Worm (Caenorhabditis elegans): ENCODE data around the gene nlp-55.

nlp-55 gene

ce11 chrII:8295296-8295695, at the start of gene nlp-55:
nlp-55 (minus strand) TSS chrII:8295396.
- TF ChIP-seq dox-1 (GFP tag; IDR thresholded peaks at IDR 0.05) = no peak
- no peak for TF ChIP-seq him-1 (tag; optimal IDR thresholded peaks at IDR 0.05)
- no peak for TF ChIP-seq chd-7 (tag; optimal IDR thresholded peaks at IDR 0.05)
- no peak for TF ChIP-seq nfya-1 (tag; optimal IDR thresholded peaks at IDR 0.05; ENCODE audit: borderline replicate concordance, insufficient read depth)
- no peak for TF ChIP-seq tbx-9 (tag; optimal IDR thresholded peaks at IDR 0.05; ENCODE audit: borderline replicate concordance)
- no peak for TF ChIP-seq ztf-3 (GFP tag; optimal IDR thresholded peaks at IDR 0.05)
- no peak for TF ChIP-seq nhr-120 (GFP tag; IDR thresholded peaks at IDR 0.05)
- no peak for TF ChIP-seq snpc-1.1 (tag; optimal IDR thresholded peaks at IDR 0.05; ENCODE audit: insufficient read depth)
- TF ChIP-seq xnd-1 (tag; optimal IDR thresholded peaks at IDR 0.05) = no peak
- TF ChIP-seq nhr-90 (tag; optimal IDR thresholded peaks at IDR 0.05) = no peak
- TF ChIP-seq ztf-25 (GFP tag; IDR thresholded peaks at IDR 0.05) = no peak
- no peak for TF ChIP-seq F33H1.4 (GFP tag; IDR thresholded peaks at IDR 0.05)
- TF ChIP-seq nhr-179 (tag; optimal IDR thresholded peaks at IDR 0.05) = no peak
- no peak for TF ChIP-seq F49E8.2 (tag; optimal IDR thresholded peaks at IDR 0.05; ENCODE audit: insufficient read depth)
- no peak for TF ChIP-seq fkh-3 (tag; optimal IDR thresholded peaks at IDR 0.05)
- TF ChIP-seq egl-44 (GFP tag; IDR thresholded peaks at IDR 0.05) = no peak
- no peak for TF ChIP-seq ztf-22 (GFP tag; optimal IDR thresholded peaks at IDR 0.05)
- TF ChIP-seq unc-130 (GFP tag; optimal IDR thresholded peaks at IDR 0.05) = no peak
- TF ChIP-seq pbrm-1 (GFP tag; IDR thresholded peaks at IDR 0.05) = no peak
- no peak for TF ChIP-seq egrh-3 (GFP tag; IDR thresholded peaks at IDR 0.05)

DNA sequence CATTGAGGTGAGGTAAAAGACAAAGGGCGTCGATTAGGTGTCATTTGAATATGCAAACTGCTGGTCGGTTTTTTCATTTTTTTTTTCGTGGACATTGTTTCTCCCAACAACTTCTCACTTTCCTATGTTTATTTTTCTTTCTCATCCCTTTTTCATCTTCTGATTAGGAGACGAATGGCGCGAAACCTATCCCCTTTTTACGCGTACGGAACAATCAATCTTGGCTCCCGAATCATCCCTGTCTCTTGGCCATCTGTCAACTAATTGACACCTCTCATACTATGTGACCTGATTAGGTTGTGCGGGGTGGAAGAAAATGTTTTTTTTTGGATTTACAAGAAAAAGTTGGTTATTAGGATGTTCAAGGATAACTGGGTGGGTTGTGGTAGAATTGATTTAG, 49.6 kb upstream of the nlp-55 start:
- TF ChIP-seq xnd-1 (tag; optimal IDR thresholded peaks at IDR 0.05) (no peak), Y95B8A.8 (GFP tag; IDR thresholded peaks at IDR 0.05) (no peak), F57C9.4 (tag; optimal IDR thresholded peaks at IDR 0.05) (no peak), attf-6 (GFP tag; IDR thresholded peaks at IDR 0.05) (no peak), nhr-120 (GFP tag; IDR thresholded peaks at IDR 0.05) (no peak), F39B2.1 (GFP tag; IDR thresholded peaks at IDR 0.05) (no peak), rpc-1 (optimal IDR thresholded peaks at IDR 0.05) (no peak), rpc-1 (tag; optimal IDR thresholded peaks at IDR 0.05) (no peak), attf-5 (GFP tag; optimal IDR thresholded peaks at IDR 0.05) (no peak), Y67H2A.10 (GFP tag; conservative IDR thresholded peaks at IDR 0.05) (no peak), C17E4.6 (GFP tag; IDR thresholded peaks at IDR 0.05) (no peak), chd-7 (tag; optimal IDR thresholded peaks at IDR 0.05) (no peak), snpc-1.3 (tag; optimal IDR thresholded peaks at IDR 0.05; ENCODE audit: insufficient read depth) (no peak), ZK185.1 (tag; optimal IDR thresholded peaks at IDR 0.05; ENCODE audit: poor library complexity, severe bottlenecking) (no peak), ceh-40 (GFP tag; IDR thresholded peaks at IDR 0.05) (no peak), nhr-80 (tag; optimal IDR thresholded peaks at IDR 0.05) (no peak), lsl-1 (GFP tag; optimal IDR thresholded peaks at IDR 0.05) (no peak), ceh-91 (GFP tag; IDR thresholded peaks at IDR 0.05) (no peak), ceh-27 (GFP tag; optimal IDR thresholded peaks at IDR 0.05) (no peak), pbrm-1 (GFP tag; IDR thresholded peaks at IDR 0.05) (no peak)

DNA sequence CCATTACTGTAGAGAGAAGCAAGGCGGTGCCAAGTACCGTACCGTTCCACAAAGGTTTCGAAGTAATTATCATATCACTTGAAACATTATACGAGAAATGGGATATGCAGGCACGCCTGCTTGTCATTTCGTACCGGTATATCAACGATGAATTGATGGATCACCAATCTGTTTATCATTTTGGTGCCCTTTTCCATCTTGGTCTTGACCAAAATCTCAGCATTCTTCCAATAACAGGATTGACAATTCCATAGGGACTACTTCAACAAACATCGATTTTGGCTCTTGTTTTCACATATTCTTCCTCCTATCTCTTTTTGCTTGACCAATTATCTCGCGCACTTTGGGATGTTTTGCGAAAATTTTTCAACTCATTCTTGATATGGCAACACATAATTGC, 43.9 kb upstream of the nlp-55 start:
- TF ChIP-seq Y56A3A.18 (GFP tag; IDR thresholded peaks at IDR 0.05) (no peak), madf-6 (GFP tag; IDR thresholded peaks at IDR 0.05) (no peak), nfyb-1 (GFP tag; IDR thresholded peaks at IDR 0.05) (no peak), chd-7 (tag; optimal IDR thresholded peaks at IDR 0.05) (no peak), lin-40 (tag; optimal IDR thresholded peaks at IDR 0.05) (no peak), akir-1 (GFP tag; optimal IDR thresholded peaks at IDR 0.05) (no peak), ceh-100 (GFP tag; IDR thresholded peaks at IDR 0.05) (no peak), hmg-1.2 (GFP tag; IDR thresholded peaks at IDR 0.05) (no peak), mes-4 (tag; optimal IDR thresholded peaks at IDR 0.05) (no peak), fkh-3 (tag; optimal IDR thresholded peaks at IDR 0.05) (no peak), dox-1 (GFP tag; IDR thresholded peaks at IDR 0.05) (no peak), sptf-2 (GFP tag; optimal IDR thresholded peaks at IDR 0.05) (no peak), ceh-79 (tag; optimal IDR thresholded peaks at IDR 0.05) (no peak), mel-28 (tag; optimal IDR thresholded peaks at IDR 0.05; ENCODE audit: borderline replicate concordance) (no peak), ztf-6 (GFP tag; IDR thresholded peaks at IDR 0.05) (no peak)

All from whole organism, young adult.